Worm (Caenorhabditis elegans) whole organism, young adult: ENCODE results near the gene R166.3.

Experiments
- B0035.1 ChIP-seq: sonication (generic microtip); optimal IDR thresholded peaks from 2 replicates; lab custom pipeline; 2016; ENCODE audit warnings: missing genetic modification characterization, mild to moderate bottlenecking, missing compliant biosample characterization, missing genotype, missing genetic modification reagents
- C06A6.2 ChIP-seq: fragments of 200-800 bp; sonication (Bioruptor generic); conservative IDR thresholded peaks from 2 replicates; pipeline ENCODE4 v1.3.6; 2022; ENCODE audit warnings: missing genetic modification characterization, missing compliant biosample characterization
- F10E7.11 ChIP-seq: sonication (generic microtip); optimal IDR thresholded peaks from 2 replicates; lab custom pipeline; 2017; ENCODE audit warnings: mild to moderate bottlenecking, missing genetic modification characterization, moderate library complexity, missing compliant biosample characterization
- F22D6.2 ChIP-seq: sonication (generic microtip); optimal IDR thresholded peaks from 2 replicates; lab custom pipeline; 2016; ENCODE audit warnings: mild to moderate bottlenecking, missing genetic modification characterization, missing compliant biosample characterization
- F37B4.10 ChIP-seq: fragments of 200-800 bp; sonication (Bioruptor generic); IDR thresholded peaks from 2 replicates; pipeline ENCODE4 v1.3.6; 2022; ENCODE audit warnings: missing genetic modification characterization, missing compliant biosample characterization
- F39B2.1 ChIP-seq: fragments of 200-800 bp; sonication (Bioruptor generic); IDR thresholded peaks from 2 replicates; pipeline ENCODE4 v1.3.6; 2022; ENCODE audit warnings: missing genetic modification reagents, missing genetic modification characterization, missing compliant biosample characterization
- F55B11.4 ChIP-seq: sonication (generic microtip); optimal IDR thresholded peaks from 2 replicates; lab custom pipeline; 2016; ENCODE audit warnings: missing compliant biosample characterization, missing genetic modification characterization, borderline replicate concordance; ENCODE audit not compliant: insufficient read depth
- F57A8.1 ChIP-seq: fragments of 200-800 bp; sonication (Bioruptor generic); optimal IDR thresholded peaks from 2 replicates; lab custom pipeline; 2018; ENCODE audit warnings: mild to moderate bottlenecking, missing genetic modification characterization, moderate library complexity, missing compliant biosample characterization
- K11D2.4 ChIP-seq: fragments of 200-800 bp; sonication (Bioruptor generic); IDR thresholded peaks from 2 replicates; pipeline ENCODE4 v1.3.6; 2022; ENCODE audit warnings: missing genetic modification reagents, missing genetic modification characterization, missing compliant biosample characterization
- T26A5.8 ChIP-seq: sonication (generic microtip); optimal IDR thresholded peaks from 2 replicates; lab custom pipeline; 2016; ENCODE audit warnings: missing genetic modification characterization, missing compliant biosample characterization
- Y53G8AR.9 ChIP-seq: fragments of 200-800 bp; sonication (Bioruptor generic); conservative IDR thresholded peaks from 2 replicates; pipeline ENCODE4 v1.3.6; 2022; ENCODE audit warnings: missing genetic modification reagents, missing genetic modification characterization, missing compliant biosample characterization
- Y95B8A.8 ChIP-seq: fragments of 200-800 bp; sonication (Bioruptor generic); IDR thresholded peaks from 2 replicates; pipeline ENCODE4 v1.3.6; 2022; ENCODE audit warnings: missing genetic modification reagents, missing genetic modification characterization, missing compliant biosample characterization
- aptf-2 ChIP-seq: fragments of 200-800 bp; sonication (Bioruptor generic); conservative IDR thresholded peaks from 2 replicates; pipeline ENCODE4 v1.3.6; 2022; ENCODE audit warnings: missing genetic modification reagents, missing genetic modification characterization, missing compliant biosample characterization
- athp-1 ChIP-seq: sonication (generic microtip); optimal IDR thresholded peaks from 2 replicates; lab custom pipeline; 2017; ENCODE audit warnings: mild to moderate bottlenecking, missing genetic modification characterization, missing compliant biosample characterization
- ceh-40 ChIP-seq: fragments of 200-800 bp; sonication (Bioruptor generic); IDR thresholded peaks from 2 replicates; pipeline ENCODE4 v1.3.6; 2022; ENCODE audit warnings: missing genetic modification characterization, missing compliant biosample characterization
- ceh-79 ChIP-seq: sonication (generic microtip); optimal IDR thresholded peaks from 2 replicates; lab custom pipeline; 2017; ENCODE audit warnings: mild to moderate bottlenecking, missing genetic modification characterization, missing compliant biosample characterization
- chd-7 ChIP-seq: sonication (generic microtip); optimal IDR thresholded peaks from 2 replicates; lab custom pipeline; 2016; ENCODE audit warnings: mild to moderate bottlenecking, missing genetic modification characterization, moderate library complexity, missing compliant biosample characterization
- die-1 ChIP-seq: sonication (generic microtip); optimal IDR thresholded peaks from 2 replicates; lab custom pipeline; 2016; ENCODE audit warnings: missing genotype, mild to moderate bottlenecking, missing genetic modification characterization, missing compliant biosample characterization
- dpff-1 ChIP-seq: sonication (generic microtip); optimal IDR thresholded peaks from 2 replicates; lab custom pipeline; 2017; ENCODE audit warnings: mild to moderate bottlenecking, missing genetic modification characterization, missing compliant biosample characterization
- dpl-1 ChIP-seq: fragments of 150-350 bp; optimal IDR thresholded peaks from 2 replicates; lab custom pipeline; 2014; ENCODE audit warnings: missing biosample characterization, missing genetic modification reagents, missing genetic modification characterization
- gei-17 ChIP-seq: fragments of 200-800 bp; sonication (Bioruptor generic); optimal IDR thresholded peaks from 2 replicates; lab custom pipeline; 2018; ENCODE audit warnings: mild to moderate bottlenecking, missing genetic modification characterization, missing compliant biosample characterization
- him-1 ChIP-seq: sonication (generic microtip); optimal IDR thresholded peaks from 2 replicates; lab custom pipeline; 2016; ENCODE audit warnings: missing genotype, missing genetic modification reagents, missing genetic modification characterization, missing compliant biosample characterization
- hlh-26 ChIP-seq: fragments of 200-800 bp; sonication (Bioruptor generic); conservative IDR thresholded peaks from 2 replicates; pipeline ENCODE4 v1.3.6; 2022; ENCODE audit warnings: missing genetic modification reagents, missing genetic modification characterization, missing compliant biosample characterization
- hmg-1.2 ChIP-seq: fragments of 200-800 bp; sonication (Bioruptor generic); IDR thresholded peaks from 2 replicates; pipeline ENCODE4 v1.3.6; 2022; ENCODE audit warnings: missing genetic modification reagents, missing genetic modification characterization, missing compliant biosample characterization
- hrde-1 ChIP-seq: sonication (generic microtip); optimal IDR thresholded peaks from 2 replicates; lab custom pipeline; 2016; ENCODE audit warnings: missing genetic modification characterization, mild to moderate bottlenecking, missing compliant biosample characterization, moderate library complexity, missing genotype, missing genetic modification reagents, borderline replicate concordance
- let-607 ChIP-seq, 2 experiments: fragments of 200-800 bp in 1 of 2; sonication (Bioruptor generic) in 1 of 2; sonication (generic microtip) in 1 of 2; optimal IDR thresholded peaks; 2 replicates each; lab custom pipeline; 2016 to 2018; ENCODE audit warnings: mild to moderate bottlenecking in 2 of 2, missing compliant biosample characterization in 2 of 2, missing genetic modification characterization in 2 of 2, moderate library complexity in 2 of 2, missing genotype in 1 of 2
- madf-10 ChIP-seq: sonication (generic microtip); optimal IDR thresholded peaks from 2 replicates; lab custom pipeline; 2016; ENCODE audit warnings: mild to moderate bottlenecking, missing genetic modification characterization, missing compliant biosample characterization
- madf-3 ChIP-seq: fragments of 200-800 bp; sonication (Bioruptor generic); IDR thresholded peaks from 2 replicates; pipeline ENCODE4 v1.3.6; 2022; ENCODE audit warnings: missing genetic modification reagents, missing genetic modification characterization, missing compliant biosample characterization
- madf-6 ChIP-seq: fragments of 200-800 bp; sonication (Bioruptor generic); IDR thresholded peaks from 2 replicates; pipeline ENCODE4 v1.3.6; 2022; ENCODE audit warnings: missing genetic modification reagents, missing genetic modification characterization, missing compliant biosample characterization
- mxl-1 ChIP-seq: sonication (generic microtip); optimal IDR thresholded peaks from 2 replicates; lab custom pipeline; 2016; ENCODE audit warnings: missing genetic modification characterization, missing compliant biosample characterization
- nfya-1 ChIP-seq: sonication (generic microtip); optimal IDR thresholded peaks from 2 replicates; lab custom pipeline; 2017; ENCODE audit warnings: antibody characterized with exemption, missing compliant biosample characterization, missing genetic modification characterization, borderline replicate concordance; ENCODE audit not compliant: insufficient read depth
- nfya-2 ChIP-seq: fragments of 200-800 bp; sonication (Bioruptor generic); IDR thresholded peaks from 2 replicates; pipeline ENCODE4 v1.3.6; 2022; ENCODE audit warnings: missing genetic modification reagents, missing genetic modification characterization, missing compliant biosample characterization
- nfyb-1 ChIP-seq: fragments of 200-800 bp; sonication (Bioruptor generic); IDR thresholded peaks from 2 replicates; pipeline ENCODE4 v1.3.6; 2022; ENCODE audit warnings: missing genetic modification reagents, missing genetic modification characterization, missing compliant biosample characterization
- nhr-27 ChIP-seq: fragments of 200-800 bp; sonication (Bioruptor generic); optimal IDR thresholded peaks from 2 replicates; lab custom pipeline; 2018; ENCODE audit warnings: mild to moderate bottlenecking, missing genetic modification characterization, moderate library complexity, missing compliant biosample characterization
- nhr-80 ChIP-seq: sonication (generic microtip); optimal IDR thresholded peaks from 2 replicates; lab custom pipeline; 2016; ENCODE audit warnings: missing genetic modification characterization, missing compliant biosample characterization
- pha-4 ChIP-seq: fragments of 150-350 bp; sonication (generic microtip); optimal IDR thresholded peaks from 2 replicates; lab custom pipeline; 2014; ENCODE audit warnings: missing biosample characterization, missing genetic modification reagents, missing genetic modification characterization
- rcor-1 ChIP-seq: fragments of 200-800 bp; sonication (Bioruptor generic); IDR thresholded peaks from 2 replicates; pipeline ENCODE4 v1.3.6; 2022; ENCODE audit warnings: missing genetic modification reagents, missing genetic modification characterization, missing compliant biosample characterization
- repo-1 ChIP-seq: sonication (generic microtip); optimal IDR thresholded peaks from 2 replicates; lab custom pipeline; 2017; ENCODE audit warnings: mild to moderate bottlenecking, missing genetic modification characterization, missing compliant biosample characterization
- rpc-1 ChIP-seq, 2 experiments: fragments of 150-350 bp in 1 of 2; sonication (generic microtip) in 1 of 2; optimal IDR thresholded peaks; 2 replicates each; lab custom pipeline; 2014 to 2018; ENCODE audit warnings: missing biosample characterization in 1 of 2, missing genetic modification characterization in 1 of 2, missing genetic modification reagents in 1 of 2, missing genotype in 1 of 2
- snpc-1.1 ChIP-seq: sonication (generic microtip); optimal IDR thresholded peaks from 2 replicates; lab custom pipeline; 2017; ENCODE audit warnings: missing genetic modification characterization, mild to moderate bottlenecking, missing compliant biosample characterization, antibody characterized with exemption, moderate library complexity, missing genotype, missing genetic modification reagents; ENCODE audit not compliant: insufficient read depth
- snpc-1.3 ChIP-seq: sonication (generic microtip); optimal IDR thresholded peaks from 2 replicates; lab custom pipeline; 2017; ENCODE audit warnings: missing genetic modification characterization, mild to moderate bottlenecking, missing compliant biosample characterization, antibody characterized with exemption, moderate library complexity, missing genotype, missing genetic modification reagents; ENCODE audit not compliant: insufficient read depth
- somi-1 ChIP-seq: fragments of 200-800 bp; sonication (Bioruptor generic); optimal IDR thresholded peaks from 2 replicates; lab custom pipeline; 2018; ENCODE audit warnings: mild to moderate bottlenecking, missing genetic modification characterization, missing compliant biosample characterization
- sptf-2 ChIP-seq: fragments of 200-800 bp; sonication (Bioruptor generic); optimal IDR thresholded peaks from 2 replicates; lab custom pipeline; 2018; ENCODE audit warnings: mild to moderate bottlenecking, missing genetic modification characterization, missing compliant biosample characterization
- xnd-1 ChIP-seq: sonication (generic microtip); optimal IDR thresholded peaks from 2 replicates; lab custom pipeline; 2016; ENCODE audit warnings: missing genotype, missing genetic modification reagents, missing genetic modification characterization, missing compliant biosample characterization
- zfh-2 ChIP-seq: fragments of 200-800 bp; sonication (Bioruptor generic); conservative IDR thresholded peaks from 2 replicates; pipeline ENCODE4 v1.3.6; 2022; ENCODE audit warnings: missing genetic modification reagents, missing genetic modification characterization, missing compliant biosample characterization
- zim-3 ChIP-seq: sonication (generic microtip); optimal IDR thresholded peaks from 2 replicates; lab custom pipeline; 2017; ENCODE audit warnings: mild to moderate bottlenecking, missing genetic modification characterization, moderate library complexity, missing compliant biosample characterization
- ztf-18 ChIP-seq: sonication (generic microtip); optimal IDR thresholded peaks from 2 replicates; lab custom pipeline; 2016; ENCODE audit warnings: missing genotype, mild to moderate bottlenecking, missing genetic modification characterization, missing compliant biosample characterization
- ztf-26 ChIP-seq: sonication (generic microtip); optimal IDR thresholded peaks from 2 replicates; lab custom pipeline; 2017; ENCODE audit warnings: missing genetic modification characterization, missing compliant biosample characterization

R166.3 gene

DNA sequence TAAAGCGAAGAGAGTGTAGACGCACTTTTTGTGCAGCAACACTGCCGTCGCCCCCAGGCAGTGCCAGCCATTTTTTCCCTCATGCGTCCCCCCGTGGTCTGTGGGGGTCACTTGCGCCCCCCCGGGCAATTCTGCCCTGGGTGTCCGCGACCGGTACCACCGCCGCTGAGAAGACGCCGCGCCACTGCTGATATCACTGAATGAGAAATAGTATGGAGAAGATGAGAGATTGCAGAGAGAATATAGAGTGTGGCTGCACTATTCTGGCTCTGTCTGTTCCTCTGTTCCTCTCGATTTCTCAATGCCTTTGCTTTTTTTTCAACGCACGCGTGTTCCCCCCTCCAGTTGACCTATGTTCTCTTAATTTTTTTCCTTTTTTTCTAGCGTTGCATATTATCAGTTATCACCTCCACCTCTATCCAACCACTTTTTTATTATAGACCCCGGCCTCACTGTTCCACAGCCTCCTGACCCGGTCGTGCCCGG lies 11.4 kb downstream of the R166.3 start, which contains the start of gene mab-10 (continued):
- TF ChIP-seq dpl-1 (GFP tag; lab: Kevin White, UChicago) = no peak
- no peak for TF ChIP-seq F22D6.2 (tag; lab: Kevin White, UChicago)
- no peak for TF ChIP-seq zim-3
- no peak for TF ChIP-seq F57A8.1
- TF ChIP-seq madf-6 (GFP tag; lab: Robert Waterston, UW) = no peak
- TF ChIP-seq C06A6.2 (GFP tag; lab: Robert Waterston, UW) = peak; percentile 42; the same call in 1 of the 2 replicates
- peak; percentile 64 for TF ChIP-seq ztf-26 (tag; lab: Kevin White, UChicago)
- TF ChIP-seq mxl-1 (tag; lab: Kevin White, UChicago) = peak; percentile 35
- no peak for TF ChIP-seq Y53G8AR.9 (GFP tag; lab: Robert Waterston, UW)
- no peak for TF ChIP-seq let-607 (tag; optimal IDR thresholded peaks at IDR 0.05; lab: Kevin White, UChicago)
- TF ChIP-seq ceh-40 (GFP tag; lab: Robert Waterston, UW) = no peak
- no peak for TF ChIP-seq aptf-2
- no peak for TF ChIP-seq repo-1 (tag; lab: Kevin White, UChicago)
- peak; percentile 99 for TF ChIP-seq zfh-2 (GFP tag; lab: Robert Waterston, UW)
- TF ChIP-seq athp-1 (tag; lab: Kevin White, UChicago) = peak; percentile 30
- TF ChIP-seq rpc-1 (optimal IDR thresholded peaks at IDR 0.05; lab: Kevin White, UChicago) = no peak
- no peak for TF ChIP-seq rpc-1 (tag; optimal IDR thresholded peaks at IDR 0.05; lab: Kevin White, UChicago)
- TF ChIP-seq hrde-1 (tag; lab: Kevin White, UChicago) = no peak
- no peak for TF ChIP-seq F39B2.1
- no peak; the same call in 1 of the 2 replicates for TF ChIP-seq K11D2.4 (GFP tag; lab: Robert Waterston, UW)
- TF ChIP-seq hmg-1.2 = peak; percentile 72
- no peak for TF ChIP-seq somi-1
- TF ChIP-seq die-1 = peak; percentile 29
- no peak for TF ChIP-seq hlh-26 (GFP tag; lab: Robert Waterston, UW)
- peak; percentile 50 for TF ChIP-seq chd-7 (tag; lab: Kevin White, UChicago)
- no peak for TF ChIP-seq F10E7.11 (tag; lab: Kevin White, UChicago)
- TF ChIP-seq xnd-1 (tag; lab: Kevin White, UChicago) = no peak
- TF ChIP-seq Y95B8A.8 = no peak
- peak; percentile 27 for TF ChIP-seq ztf-18
- TF ChIP-seq nfya-2 (GFP tag; lab: Robert Waterston, UW) = no peak
- no peak for TF ChIP-seq gei-17
- TF ChIP-seq nfyb-1 = 0 out of 2 replicates have a peak, but pooled peaks have one; percentile 12
- TF ChIP-seq dpff-1 (tag; lab: Kevin White, UChicago) = no peak
- no peak for TF ChIP-seq him-1 (tag; lab: Kevin White, UChicago)
- no peak for TF ChIP-seq pha-4
- no peak for TF ChIP-seq nhr-27 (tag; lab: Kevin White, UChicago)
- TF ChIP-seq rcor-1 (GFP tag; lab: Robert Waterston, UW) = no peak
- no peak for TF ChIP-seq T26A5.8 (tag; lab: Kevin White, UChicago)
- TF ChIP-seq B0035.1 (tag; lab: Kevin White, UChicago) = no peak
- no peak for TF ChIP-seq madf-10
- TF ChIP-seq F55B11.4 = no peak
- no peak for TF ChIP-seq nfya-1 (tag; lab: Kevin White, UChicago)
- TF ChIP-seq ceh-79 (tag; lab: Kevin White, UChicago) = no peak
- peak; percentile 76 for TF ChIP-seq nhr-80 (tag; lab: Kevin White, UChicago)
- TF ChIP-seq F37B4.10 (GFP tag; lab: Robert Waterston, UW) = no peak
- no peak for TF ChIP-seq snpc-1.1 (tag; lab: Kevin White, UChicago)
- no peak for TF ChIP-seq snpc-1.3 (tag; lab: Kevin White, UChicago)
- TF ChIP-seq madf-3 (GFP tag; lab: Robert Waterston, UW) = no peak
- TF ChIP-seq sptf-2 = no peak
